Fruit fly (Drosophila melanogaster) whole organism: ENCODE results near the gene CG10226.

Experiments
- CG8478 ChIP-seq: fragments of >200 bp; optimal IDR thresholded peaks from 2 replicates; lab custom pipeline; 2018; ENCODE audit warnings: inconsistent platforms
- pan ChIP-seq: fragments of >200 bp; optimal IDR thresholded peaks from 2 replicates; lab custom pipeline; 2017
- usp ChIP-seq: fragments of >200 bp; optimal IDR thresholded peaks from 2 replicates; lab custom pipeline; 2017; ENCODE audit warnings: missing biosample characterization, missing genetic modification characterization, mixed read lengths

DNA sequence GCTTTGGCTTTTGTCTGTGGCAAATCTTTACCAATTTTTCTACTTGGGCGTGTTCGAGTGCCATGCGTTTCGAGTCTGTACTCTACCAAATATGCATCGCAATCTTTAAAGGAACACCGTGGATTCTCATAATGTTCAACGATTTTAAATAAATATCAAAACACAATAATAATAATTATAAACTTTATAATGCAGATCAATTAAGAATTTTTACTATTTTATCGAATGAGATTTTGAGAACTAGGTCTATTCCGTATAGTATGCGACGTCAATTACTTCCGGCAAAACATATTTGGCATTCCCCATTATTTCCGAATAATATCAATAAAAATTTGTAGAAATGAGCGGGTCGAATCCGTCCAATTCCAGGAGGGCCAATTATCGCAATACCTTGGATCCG, 35.6 kb upstream of the CG10226 start, which contains the start of gene CG43168:
- TF ChIP-seq usp (no peak), pan (no peak), CG8478 (lab: Kevin White, UChicago) (no peak)
